Worm (Caenorhabditis elegans) whole organism, L3 larva: ENCODE results near the gene scl-10.

ENCODE experiments used
- R02D3.7 ChIP-seq: fragments of 150-350 bp; optimal IDR thresholded peaks from 2 replicates; lab custom pipeline; 2014; ENCODE audit warnings: missing biosample characterization, missing genetic modification characterization
- ZK546.5 ChIP-seq: sonication (generic microtip); optimal IDR thresholded peaks from 2 replicates; lab custom pipeline; 2017; ENCODE audit warnings: missing biosample characterization, missing genetic modification characterization
- aly-2 ChIP-seq: fragments of 150-350 bp; optimal IDR thresholded peaks from 2 replicates; lab custom pipeline; 2014; ENCODE audit warnings: missing biosample characterization, missing genetic modification characterization
- ama-1 ChIP-seq: fragments of 150-350 bp; optimal IDR thresholded peaks from 2 replicates; lab custom pipeline; 2018
- ceh-16 ChIP-seq: sonication (generic microtip); optimal IDR thresholded peaks from 2 replicates; lab custom pipeline; 2017; ENCODE audit warnings: missing biosample characterization, missing genetic modification characterization
- ceh-28 ChIP-seq: fragments of 150-350 bp; optimal IDR thresholded peaks from 2 replicates; lab custom pipeline; 2014; ENCODE audit warnings: missing biosample characterization, missing genetic modification reagents, missing genetic modification characterization
- daf-12 ChIP-seq: fragments of 150-350 bp; optimal IDR thresholded peaks from 2 replicates; lab custom pipeline; 2014; ENCODE audit warnings: missing biosample characterization, missing genetic modification reagents, missing genetic modification characterization
- egl-27 ChIP-seq: sonication (generic microtip); optimal IDR thresholded peaks from 4 replicates; lab custom pipeline; 2017; ENCODE audit warnings: missing biosample characterization, missing genetic modification reagents, missing genetic modification characterization
- egl-5 ChIP-seq: fragments of 150-350 bp; optimal IDR thresholded peaks from 2 replicates; lab custom pipeline; 2017; ENCODE audit warnings: missing biosample characterization, missing genetic modification reagents, missing genetic modification characterization, inconsistent platforms
- elt-1 ChIP-seq: fragments of 150-350 bp; optimal IDR thresholded peaks from 2 replicates; lab custom pipeline; 2014; ENCODE audit warnings: missing biosample characterization, missing genetic modification characterization
- elt-2 ChIP-seq: sonication (generic microtip); optimal IDR thresholded peaks from 2 replicates; lab custom pipeline; 2016; ENCODE audit warnings: missing genetic modification reagents, mild to moderate bottlenecking, missing genetic modification characterization, missing compliant biosample characterization
- elt-3 ChIP-seq, 3 experiments: fragments of 150-350 bp in 1 of 3; sonication (generic microtip) in 2 of 3; optimal IDR thresholded peaks; 2 replicates in 2 of 3; 4 replicates in 1 of 3; lab custom pipeline; 2014 to 2017; ENCODE audit warnings: missing biosample characterization in 3 of 3, missing genetic modification characterization in 3 of 3
- eor-1 ChIP-seq, 2 experiments: fragments of 150-350 bp; optimal IDR thresholded peaks; 2 replicates each; lab custom pipeline; 2014 to 2018; ENCODE audit warnings: missing biosample characterization in 2 of 2, missing genetic modification characterization in 2 of 2
- fkh-10 ChIP-seq: sonication (generic microtip); optimal IDR thresholded peaks from 2 replicates; lab custom pipeline; 2017; ENCODE audit warnings: missing biosample characterization, missing genetic modification reagents, missing genetic modification characterization
- fos-1 ChIP-seq: fragments of 150-350 bp; optimal IDR thresholded peaks from 2 replicates; lab custom pipeline; 2014; ENCODE audit warnings: missing biosample characterization, missing genetic modification characterization
- lin-15B ChIP-seq: fragments of 150-350 bp; optimal IDR thresholded peaks from 2 replicates; lab custom pipeline; 2014; ENCODE audit warnings: missing biosample characterization, missing genetic modification characterization
- lin-39 ChIP-seq: fragments of 150-350 bp; optimal IDR thresholded peaks from 2 replicates; lab custom pipeline; 2018; ENCODE audit warnings: missing biosample characterization, missing genetic modification reagents, missing genetic modification characterization
- mdl-1 ChIP-seq: fragments of 150-350 bp; optimal IDR thresholded peaks from 2 replicates; lab custom pipeline; 2014; ENCODE audit warnings: missing biosample characterization, missing genetic modification characterization
- mml-1 ChIP-seq: fragments of 150-350 bp; sonication (generic microtip); optimal IDR thresholded peaks from 3 replicates; lab custom pipeline; 2014; ENCODE audit warnings: missing biosample characterization, missing genetic modification characterization
- nfya-1 ChIP-seq: sonication (generic microtip); optimal IDR thresholded peaks from 2 replicates; lab custom pipeline; 2017; ENCODE audit warnings: missing genetic modification characterization, mild to moderate bottlenecking, missing compliant biosample characterization, antibody characterized with exemption, moderate library complexity; ENCODE audit not compliant: insufficient read depth
- nhr-11 ChIP-seq: fragments of 150-350 bp; optimal IDR thresholded peaks from 2 replicates; lab custom pipeline; 2014; ENCODE audit warnings: missing biosample characterization, missing genetic modification characterization
- nhr-237 ChIP-seq: fragments of 150-350 bp; optimal IDR thresholded peaks from 2 replicates; lab custom pipeline; 2014; ENCODE audit warnings: missing biosample characterization, missing genetic modification characterization
- nhr-25 ChIP-seq: sonication (generic microtip); optimal IDR thresholded peaks from 2 replicates; lab custom pipeline; 2017; ENCODE audit warnings: missing biosample characterization, missing genetic modification characterization
- nhr-28 ChIP-seq: fragments of 150-350 bp; optimal IDR thresholded peaks from 2 replicates; lab custom pipeline; 2014; ENCODE audit warnings: missing biosample characterization, missing genetic modification characterization
- nhr-67 ChIP-seq: fragments of 150-350 bp; optimal IDR thresholded peaks from 2 replicates; lab custom pipeline; 2014; ENCODE audit warnings: missing biosample characterization, missing genetic modification characterization
- nhr-76 ChIP-seq: fragments of 150-350 bp; sonication (generic microtip); optimal IDR thresholded peaks from 5 replicates; lab custom pipeline; 2014; ENCODE audit warnings: missing biosample characterization, missing genetic modification characterization
- nhr-77 ChIP-seq: fragments of 150-350 bp; optimal IDR thresholded peaks from 2 replicates; lab custom pipeline; 2014; ENCODE audit warnings: missing biosample characterization, missing genetic modification characterization
- pha-4 ChIP-seq: fragments of 150-350 bp; optimal IDR thresholded peaks from 2 replicates; lab custom pipeline; 2014; ENCODE audit warnings: missing biosample characterization, missing genetic modification reagents, missing genetic modification characterization
- pqm-1 ChIP-seq: fragments of 150-350 bp; optimal IDR thresholded peaks from 2 replicates; lab custom pipeline; 2017; ENCODE audit warnings: missing biosample characterization, missing genetic modification characterization, inconsistent platforms
- sea-2 ChIP-seq: fragments of 150-350 bp; sonication (generic microtip); optimal IDR thresholded peaks from 4 replicates; lab custom pipeline; 2014; ENCODE audit warnings: missing biosample characterization, missing genetic modification reagents, missing genetic modification characterization
- skn-1 ChIP-seq: fragments of 150-350 bp; optimal IDR thresholded peaks from 2 replicates; lab custom pipeline; 2014; ENCODE audit warnings: missing biosample characterization, missing genetic modification characterization
- snpc-4 ChIP-seq: fragments of 150-350 bp; optimal IDR thresholded peaks from 2 replicates; lab custom pipeline; 2014; ENCODE audit warnings: missing biosample characterization, missing genetic modification characterization
- tbx-2 ChIP-seq: sonication (generic microtip); optimal IDR thresholded peaks from 2 replicates; lab custom pipeline; 2016; ENCODE audit warnings: mild to moderate bottlenecking, missing genetic modification characterization, missing compliant biosample characterization
- unc-39 ChIP-seq: sonication (generic microtip); optimal IDR thresholded peaks from 4 replicates; lab custom pipeline; 2017; ENCODE audit warnings: missing biosample characterization, missing genetic modification characterization
- ztf-11 ChIP-seq: fragments of 150-350 bp; optimal IDR thresholded peaks from 2 replicates; lab custom pipeline; 2014; ENCODE audit warnings: missing biosample characterization, missing genetic modification characterization
- ztf-4 ChIP-seq: fragments of 150-350 bp; optimal IDR thresholded peaks from 2 replicates; lab custom pipeline; 2014; ENCODE audit warnings: missing biosample characterization, missing genetic modification characterization

scl-10 gene

ce11 chrIV:13030467-13031299 is 17.6 kb upstream of the scl-10 start:
- TF ChIP-seq ZK546.5 (tag; lab: Kevin White, UChicago) = no peak
- no peak for TF ChIP-seq nhr-11 (tag; lab: Kevin White, UChicago)
- TF ChIP-seq mml-1 (tag; lab: Kevin White, UChicago) = no peak
- TF ChIP-seq eor-1 (tag; optimal IDR thresholded peaks at IDR 0.05; lab: Kevin White, UChicago) = no peak
- TF ChIP-seq ama-1 (lab: Kevin White, UChicago) = no peak
- TF ChIP-seq tbx-2 (tag; lab: Kevin White, UChicago) = no peak
- peak; percentile 18 for TF ChIP-seq nfya-1
- no peak for TF ChIP-seq aly-2 (tag; lab: Kevin White, UChicago)
- peak; percentile 54 for TF ChIP-seq nhr-25
- no peak for TF ChIP-seq nhr-28
- TF ChIP-seq nhr-67 (tag; lab: Kevin White, UChicago) = no peak
- no peak for TF ChIP-seq daf-12 (tag; lab: Kevin White, UChicago)
- TF ChIP-seq sea-2 = no peak
- TF ChIP-seq unc-39 (tag; lab: Kevin White, UChicago) = no peak
- TF ChIP-seq ztf-4 (tag; lab: Kevin White, UChicago) = no peak
- TF ChIP-seq egl-27 = no peak
- TF ChIP-seq skn-1 = no peak
- TF ChIP-seq egl-5 (tag; lab: Kevin White, UChicago) = no peak
- no peak for TF ChIP-seq ztf-11 (tag; lab: Kevin White, UChicago)
- TF ChIP-seq fos-1 (tag; lab: Kevin White, UChicago) = no peak
- TF ChIP-seq pha-4 (tag; lab: Kevin White, UChicago) = peak; percentile 15
- TF ChIP-seq lin-39 (tag; lab: Kevin White, UChicago) = no peak

- peak; percentile 59 for TF ChIP-seq elt-2 (tag; lab: Kevin White, UChicago)
- no peak for TF ChIP-seq ceh-16 (tag; lab: Kevin White, UChicago)
- TF ChIP-seq pqm-1 (tag; lab: Kevin White, UChicago) = peak; percentile 43
- peak; percentile 64 for TF ChIP-seq pha-4 (tag; lab: Kevin White, UChicago)
- no peak for TF ChIP-seq nhr-237 (tag; lab: Kevin White, UChicago)
- TF ChIP-seq daf-12 (tag; lab: Kevin White, UChicago) = no peak
- TF ChIP-seq, all 47 proteins: peak for 3
Measured at ce11 chrIV:13032153-13032552, 16.1 kb upstream of the scl-10 start.

- TF ChIP-seq nhr-77 (tag; lab: Kevin White, UChicago) (no peak), ceh-16 (tag; lab: Kevin White, UChicago) (no peak), elt-1 (tag; lab: Kevin White, UChicago) (no peak), lin-15B (no peak), ZK546.5 (tag; lab: Kevin White, UChicago) (no peak), pha-4 (tag; lab: Kevin White, UChicago) (no peak), sea-2 (no peak), mdl-1 (tag; lab: Kevin White, UChicago) (no peak), tbx-2 (tag; lab: Kevin White, UChicago) (no peak), ama-1 (lab: Kevin White, UChicago) (no peak), ztf-4 (tag; lab: Kevin White, UChicago) (no peak), ceh-28 (no peak), eor-1 (tag; optimal IDR thresholded peaks at IDR 0.05; lab: Kevin White, UChicago) (no peak), nhr-76 (tag; lab: Kevin White, UChicago) (no peak), snpc-4 (tag; lab: Kevin White, UChicago) (no peak), ztf-11 (tag; lab: Kevin White, UChicago) (no peak), elt-3 (tag; optimal IDR thresholded peaks at IDR 0.05; lab: Kevin White, UChicago) (no peak), fkh-10 (GFP tag; lab: Kevin White, UChicago) (no peak), R02D3.7 (tag; lab: Kevin White, UChicago) (no peak)
- TF ChIP-seq, all 47 proteins: peak for 0
Measured at ce11 chrIV:13033516-13033915, 14.7 kb upstream of the scl-10 start.

- TF ChIP-seq pha-4 (tag; lab: Kevin White, UChicago) (no peak), ama-1 (lab: Kevin White, UChicago) (peak; percentile 25)
Measured at ce11 chrIV:13035302-13035701, 13.0 kb upstream of the scl-10 start.
